Worm (Caenorhabditis elegans): ENCODE data around the gene pph-6.

pph-6 gene

ce11 chrIII:3499850-3500249 is 38.3 kb downstream of the pph-6 start:
- TF ChIP-seq elt-1 (tag; optimal IDR thresholded peaks at IDR 0.05; ENCODE audit: borderline replicate concordance, insufficient read depth): no peak
- no peak for TF ChIP-seq zip-8 (tag; optimal IDR thresholded peaks at IDR 0.05)
- no peak for TF ChIP-seq nhr-76 (tag; optimal IDR thresholded peaks at IDR 0.05)
- TF ChIP-seq cnd-1 (tag; optimal IDR thresholded peaks at IDR 0.05): peak; percentile 98
- peak; percentile 62 for TF ChIP-seq mep-1 (tag; optimal IDR thresholded peaks at IDR 0.05)
- peak; percentile 100 for TF ChIP-seq tbx-8 (GFP tag; optimal IDR thresholded peaks at IDR 0.05)
- TF ChIP-seq lin-13 (tag; optimal IDR thresholded peaks at IDR 0.05): peak; percentile 29
- peak; percentile 71 for TF ChIP-seq unc-120 (tag; optimal IDR thresholded peaks at IDR 0.05; ENCODE audit: poor library complexity, severe bottlenecking)
- no peak for TF ChIP-seq ztf-11 (tag; optimal IDR thresholded peaks at IDR 0.05)
- peak; percentile 98 for TF ChIP-seq mls-2 (tag; optimal IDR thresholded peaks at IDR 0.05)
- TF ChIP-seq snpc-4 (tag; optimal IDR thresholded peaks at IDR 0.05): no peak
- peak; percentile 81 for TF ChIP-seq ceh-43 (GFP tag; optimal IDR thresholded peaks at IDR 0.05)
- TF ChIP-seq nhr-237 (tag; optimal IDR thresholded peaks at IDR 0.05): no peak
- TF ChIP-seq drap-1 (GFP tag; optimal IDR thresholded peaks at IDR 0.05): peak; percentile 95
- peak; percentile 96 for TF ChIP-seq ceh-83 (GFP tag; optimal IDR thresholded peaks at IDR 0.05)
- TF ChIP-seq nhr-28 (tag; optimal IDR thresholded peaks at IDR 0.05): no peak
- TF ChIP-seq bed-3 (GFP tag; optimal IDR thresholded peaks at IDR 0.05): peak; percentile 94
- TF ChIP-seq ham-2 (GFP tag; optimal IDR thresholded peaks at IDR 0.05): peak; percentile 85
- TF ChIP-seq sem-2 (GFP tag; optimal IDR thresholded peaks at IDR 0.05): peak; percentile 91
- TF ChIP-seq sptf-1 (tag; optimal IDR thresholded peaks at IDR 0.05): peak; percentile 97
- peak; percentile 92 for TF ChIP-seq M03D4.4 (tag; optimal IDR thresholded peaks at IDR 0.05)
- peak; percentile 46 for TF ChIP-seq ces-1 (GFP tag; optimal IDR thresholded peaks at IDR 0.05)
- TF ChIP-seq lin-32 (GFP tag; optimal IDR thresholded peaks at IDR 0.05): peak; percentile 97
- TF ChIP-seq flh-1 (GFP tag; optimal IDR thresholded peaks at IDR 0.05): peak; percentile 69

ce11 chrIII:3502215-3502838 is 40.8 kb downstream of the pph-6 start, which contains the start of gene M01F1.8:
Gene M01F1.8 (minus strand): TSS chrIII:3502549.
- TF ChIP-seq lsy-2 (tag; optimal IDR thresholded peaks at IDR 0.05): no peak
- no peak for TF ChIP-seq hlh-1 (tag; optimal IDR thresholded peaks at IDR 0.05)
- no peak for TF ChIP-seq sem-2 (GFP tag; optimal IDR thresholded peaks at IDR 0.05)
- no peak for TF ChIP-seq mls-2 (tag; optimal IDR thresholded peaks at IDR 0.05)
- no peak for TF ChIP-seq ham-2 (GFP tag; optimal IDR thresholded peaks at IDR 0.05)
- TF ChIP-seq lin-13 (tag; optimal IDR thresholded peaks at IDR 0.05): no peak
- TF ChIP-seq lin-32 (GFP tag; optimal IDR thresholded peaks at IDR 0.05): no peak
- no peak for TF ChIP-seq ces-1 (GFP tag; optimal IDR thresholded peaks at IDR 0.05)
- no peak for TF ChIP-seq elt-3 (tag; optimal IDR thresholded peaks at IDR 0.05)

DNA sequence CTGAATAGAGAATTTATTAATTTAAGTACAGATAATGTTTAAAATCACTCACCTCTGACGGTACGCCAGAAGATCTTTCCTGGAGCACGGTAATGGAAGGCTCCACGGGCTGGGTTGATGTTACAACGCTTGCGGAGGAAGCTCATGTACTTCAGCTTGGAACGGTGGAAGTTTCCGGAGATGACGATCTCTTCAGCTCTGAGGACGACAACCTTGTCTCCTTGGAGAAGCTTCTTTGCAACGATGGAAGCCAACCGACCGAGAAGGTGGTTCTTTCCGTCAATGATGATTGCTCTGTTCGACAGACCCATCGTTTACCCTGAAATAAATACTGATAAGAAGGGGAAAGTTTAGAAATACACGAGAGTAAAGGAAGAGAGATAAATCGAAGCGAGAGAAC is 41.8 kb downstream of the pph-6 start, which contains the start of gene rpl-16:
Gene rpl-16 (minus strand): TSS at position 319 of the 400 bp plus-strand sequence.
- no peak for TF ChIP-seq hlh-1 (tag; optimal IDR thresholded peaks at IDR 0.05)
- TF ChIP-seq ztf-11 (tag; optimal IDR thresholded peaks at IDR 0.05): no peak
- TF ChIP-seq ceh-39 (tag; optimal IDR thresholded peaks at IDR 0.05): no peak
- no peak for TF ChIP-seq nhr-76 (tag; optimal IDR thresholded peaks at IDR 0.05)
- no peak for TF ChIP-seq bed-3 (GFP tag; optimal IDR thresholded peaks at IDR 0.05)
- TF ChIP-seq unc-62 (GFP tag; optimal IDR thresholded peaks at IDR 0.05): no peak
- TF ChIP-seq sem-2 (GFP tag; optimal IDR thresholded peaks at IDR 0.05): no peak
- TF ChIP-seq lsy-2 (tag; optimal IDR thresholded peaks at IDR 0.05): no peak
- TF ChIP-seq ceh-83 (GFP tag; optimal IDR thresholded peaks at IDR 0.05): no peak
- TF ChIP-seq ham-2 (GFP tag; optimal IDR thresholded peaks at IDR 0.05): no peak
- no peak for TF ChIP-seq sptf-1 (tag; optimal IDR thresholded peaks at IDR 0.05)
- no peak for TF ChIP-seq mab-5 (tag; optimal IDR thresholded peaks at IDR 0.05)

DNA sequence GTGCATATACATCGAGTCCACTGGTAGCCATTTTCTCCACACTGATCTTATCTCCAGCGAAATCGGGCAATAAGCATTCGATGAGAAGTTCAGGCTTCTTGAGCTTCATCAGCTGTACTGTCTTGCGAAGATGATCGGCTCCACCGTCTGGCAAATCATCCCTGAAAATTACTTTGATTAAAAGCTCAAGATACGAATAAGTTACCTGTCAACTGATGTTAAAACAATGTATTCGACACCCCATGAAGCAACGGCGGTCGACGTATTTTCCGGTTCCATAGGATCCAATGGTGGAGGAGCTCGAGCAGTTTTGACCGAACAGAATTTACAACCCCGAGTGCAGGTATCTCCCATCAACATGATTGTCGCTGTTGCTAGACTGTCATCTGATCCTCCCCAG is 42.7 kb downstream of the pph-6 start:
- TF ChIP-seq sem-2 (GFP tag; optimal IDR thresholded peaks at IDR 0.05): no peak
- no peak for TF ChIP-seq ceh-43 (GFP tag; optimal IDR thresholded peaks at IDR 0.05)
- TF ChIP-seq nhr-76 (tag; optimal IDR thresholded peaks at IDR 0.05): no peak
- no peak for TF ChIP-seq ces-1 (GFP tag; optimal IDR thresholded peaks at IDR 0.05)
- no peak for TF ChIP-seq drap-1 (GFP tag; optimal IDR thresholded peaks at IDR 0.05)

DNA sequence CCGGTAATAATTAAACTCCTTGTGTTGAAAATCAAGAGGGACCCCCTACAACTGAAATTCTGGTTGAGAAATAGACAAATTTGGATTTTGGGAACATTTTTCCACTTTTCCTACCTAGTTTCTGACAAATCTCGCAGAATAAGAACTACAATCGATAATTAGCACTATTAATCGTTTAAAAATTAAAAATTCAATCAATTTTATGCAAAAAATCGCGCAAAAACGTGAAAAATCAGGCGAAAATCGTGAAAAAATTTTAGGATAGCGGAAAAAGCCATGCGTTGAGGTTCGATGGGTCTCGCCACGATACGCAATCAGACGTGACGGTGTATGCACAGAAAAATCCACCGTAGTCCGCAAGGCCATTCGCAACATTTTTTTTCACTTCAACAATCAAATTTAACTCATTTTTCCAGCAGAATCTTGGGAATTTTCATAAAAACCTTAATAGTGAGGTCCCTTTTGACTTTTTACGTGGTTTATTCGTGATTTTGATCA is 43.6 kb downstream of the pph-6 start, which contains the start of gene lias-1:
Gene lias-1 (minus strand): TSS at position 51 of the 498 bp plus-strand sequence.
- TF ChIP-seq elt-3 (tag; optimal IDR thresholded peaks at IDR 0.05) (no peak), unc-39 (tag; optimal IDR thresholded peaks at IDR 0.05) (no peak), unc-62 (GFP tag; optimal IDR thresholded peaks at IDR 0.05) (no peak), ces-1 (GFP tag; optimal IDR thresholded peaks at IDR 0.05) (peak; percentile 61), M03D4.4 (tag; optimal IDR thresholded peaks at IDR 0.05) (peak; percentile 62), nhr-237 (tag; optimal IDR thresholded peaks at IDR 0.05) (peak; percentile 64), zip-8 (tag; optimal IDR thresholded peaks at IDR 0.05) (no peak), mls-2 (tag; optimal IDR thresholded peaks at IDR 0.05) (no peak), nhr-12 (tag; optimal IDR thresholded peaks at IDR 0.05) (no peak), ham-2 (GFP tag; optimal IDR thresholded peaks at IDR 0.05) (peak; percentile 58), mep-1 (tag; optimal IDR thresholded peaks at IDR 0.05) (peak; percentile 92), elt-1 (tag; optimal IDR thresholded peaks at IDR 0.05; ENCODE audit: borderline replicate concordance, insufficient read depth) (no peak), pha-4 (tag; optimal IDR thresholded peaks at IDR 0.05) (peak; percentile 87), ztf-11 (tag; optimal IDR thresholded peaks at IDR 0.05) (peak; percentile 15), ceh-43 (GFP tag; optimal IDR thresholded peaks at IDR 0.05) (peak; percentile 31), nhr-28 (tag; optimal IDR thresholded peaks at IDR 0.05) (no peak), lin-32 (GFP tag; optimal IDR thresholded peaks at IDR 0.05) (no peak), drap-1 (GFP tag; optimal IDR thresholded peaks at IDR 0.05) (no peak), unc-120 (tag; optimal IDR thresholded peaks at IDR 0.05; ENCODE audit: poor library complexity, severe bottlenecking) (peak; percentile 58), ceh-39 (tag; optimal IDR thresholded peaks at IDR 0.05) (no peak), sem-2 (GFP tag; optimal IDR thresholded peaks at IDR 0.05) (no peak), cnd-1 (tag; optimal IDR thresholded peaks at IDR 0.05) (no peak), hlh-1 (tag; optimal IDR thresholded peaks at IDR 0.05) (peak; percentile 80), flh-1 (GFP tag; optimal IDR thresholded peaks at IDR 0.05) (no peak), sptf-1 (tag; optimal IDR thresholded peaks at IDR 0.05) (peak; percentile 81), tbx-8 (GFP tag; optimal IDR thresholded peaks at IDR 0.05) (peak; percentile 58), lin-13 (tag; optimal IDR thresholded peaks at IDR 0.05) (peak; percentile 86), nhr-2 (tag; optimal IDR thresholded peaks at IDR 0.05) (no peak), nhr-76 (tag; optimal IDR thresholded peaks at IDR 0.05) (no peak), snpc-4 (tag; optimal IDR thresholded peaks at IDR 0.05) (no peak), lsy-2 (tag; optimal IDR thresholded peaks at IDR 0.05) (peak; percentile 96)

All from whole organism, mixed stage, embryonic.